Fruit fly (Drosophila melanogaster) Kc167 (cell line): ENCODE data around the gene ppk5.

Experiments
- Myc ChIP-seq: fragments of >200 bp; optimal IDR thresholded peaks from 2 replicates; lab custom pipeline; 2017; ENCODE audit warnings: missing external identifiers
- Sin3A ChIP-seq: fragments of >200 bp; optimal IDR thresholded peaks from 2 replicates; lab custom pipeline; 2018; ENCODE audit warnings: missing external identifiers
- h ChIP-seq: fragments of >200 bp; optimal IDR thresholded peaks from 3 replicates; lab custom pipeline; 2018; ENCODE audit warnings: missing external identifiers
- insv ChIP-seq: fragments of >200 bp; optimal IDR thresholded peaks from 3 replicates; lab custom pipeline; 2018; ENCODE audit warnings: missing external identifiers
- psq ChIP-seq: fragments of >200 bp; optimal IDR thresholded peaks from 2 replicates; lab custom pipeline; 2017; ENCODE audit warnings: missing external identifiers
- ttk ChIP-seq: sonication (Bioruptor generic); optimal IDR thresholded peaks from 2 replicates; lab custom pipeline; 2017; ENCODE audit warnings: missing external identifiers

Gene ppk5

dm6 chr3L:21515823-21516715, 18.4 kb upstream of the ppk5 start, which contains the start of the genes SAK and Cdk12:
TSS of gene SAK (minus strand) at chr3L:21515887.
TSS of gene Cdk12 (plus strand) at chr3L:21516306.
- TF ChIP-seq psq (lab: Kevin White, UChicago) (no peak), Myc (no peak), Sin3A (lab: Kevin White, UChicago) (no peak), insv (no peak), ttk (lab: Kevin White, UChicago) (no peak), h (lab: Kevin White, UChicago) (no peak)

dm6 chr3L:21516716-21517266, 17.7 kb upstream of the ppk5 start:
- TF ChIP-seq ttk (lab: Kevin White, UChicago) (no peak), Sin3A (lab: Kevin White, UChicago) (no peak), Myc (no peak), h (lab: Kevin White, UChicago) (no peak), insv (no peak), psq (lab: Kevin White, UChicago) (no peak)

dm6 chr3L:21518345-21518744, 16.1 kb upstream of the ppk5 start:
- no peak for TF ChIP-seq h (lab: Kevin White, UChicago)
- TF ChIP-seq Myc: no peak
- no peak for TF ChIP-seq Sin3A (lab: Kevin White, UChicago)
- TF ChIP-seq ttk (lab: Kevin White, UChicago): no peak
- no peak for TF ChIP-seq psq (lab: Kevin White, UChicago)
- no peak for TF ChIP-seq insv

dm6 chr3L:21523059-21523836, 11.2 kb upstream of the ppk5 start, which contains the start of gene CG7611:
TSS of gene CG7611 (plus strand) at chr3L:21523186.
- no peak for TF ChIP-seq psq (lab: Kevin White, UChicago)
- TF ChIP-seq h (lab: Kevin White, UChicago): no peak
- no peak for TF ChIP-seq ttk (lab: Kevin White, UChicago)
- no peak for TF ChIP-seq Sin3A (lab: Kevin White, UChicago)
- TF ChIP-seq Myc: no peak
- no peak for TF ChIP-seq insv

- TF ChIP-seq Sin3A (lab: Kevin White, UChicago) (no peak), Myc (no peak)
Observed at dm6 chr3L:21524071-21524889, 10.2 kb upstream of the ppk5 start.

- TF ChIP-seq Sin3A (lab: Kevin White, UChicago) (no peak), ttk (lab: Kevin White, UChicago) (no peak), Myc (no peak), insv (no peak), psq (lab: Kevin White, UChicago) (no peak), h (lab: Kevin White, UChicago) (no peak)
Observed at dm6 chr3L:21529108-21529507, 5.4 kb upstream of the ppk5 start, which contains the start of gene Arv1. TSS of gene Arv1 (minus strand) at chr3L:21529333.

dm6 chr3L:21533270-21533948, 1.1 kb upstream of the ppk5 start, which contains the start of gene Mkrn1:
TSS of gene Mkrn1 (minus strand) at chr3L:21533713.
- no peak for TF ChIP-seq h (lab: Kevin White, UChicago)
- no peak for TF ChIP-seq insv
- TF ChIP-seq Myc: no peak
- TF ChIP-seq ttk (lab: Kevin White, UChicago): no peak
- TF ChIP-seq Sin3A (lab: Kevin White, UChicago): no peak
- TF ChIP-seq psq (lab: Kevin White, UChicago): no peak

- no peak for TF ChIP-seq Myc
- no peak for TF ChIP-seq insv
- TF ChIP-seq Sin3A (lab: Kevin White, UChicago): no peak
- TF ChIP-seq psq (lab: Kevin White, UChicago): no peak
- no peak for TF ChIP-seq h (lab: Kevin White, UChicago)
- no peak for TF ChIP-seq ttk (lab: Kevin White, UChicago)
Observed at dm6 chr3L:21536857-21537256, 2.4 kb downstream of the ppk5 start, which contains the start of gene Rpn10. TSS of gene Rpn10 (plus strand) at chr3L:21537000.

dm6 chr3L:21538893-21539244, 4.4 kb downstream of the ppk5 start:
- no peak for TF ChIP-seq h (lab: Kevin White, UChicago)

- TF ChIP-seq h (lab: Kevin White, UChicago): no peak
- no peak for TF ChIP-seq Sin3A (lab: Kevin White, UChicago)
- TF ChIP-seq ttk (lab: Kevin White, UChicago): no peak
- no peak for TF ChIP-seq insv
- no peak for TF ChIP-seq psq (lab: Kevin White, UChicago)
Observed at dm6 chr3L:21539245-21540196, 5.1 kb downstream of the ppk5 start, which contains the start of the genes COX8 and VhaM9.7-b. TSS of gene COX8 (minus strand) at chr3L:21539447. TSS of gene VhaM9.7-b (plus strand) at chr3L:21539862.
